Worm (Caenorhabditis elegans): ENCODE measurements around the gene wago-5.

The wago-5 gene

DNA sequence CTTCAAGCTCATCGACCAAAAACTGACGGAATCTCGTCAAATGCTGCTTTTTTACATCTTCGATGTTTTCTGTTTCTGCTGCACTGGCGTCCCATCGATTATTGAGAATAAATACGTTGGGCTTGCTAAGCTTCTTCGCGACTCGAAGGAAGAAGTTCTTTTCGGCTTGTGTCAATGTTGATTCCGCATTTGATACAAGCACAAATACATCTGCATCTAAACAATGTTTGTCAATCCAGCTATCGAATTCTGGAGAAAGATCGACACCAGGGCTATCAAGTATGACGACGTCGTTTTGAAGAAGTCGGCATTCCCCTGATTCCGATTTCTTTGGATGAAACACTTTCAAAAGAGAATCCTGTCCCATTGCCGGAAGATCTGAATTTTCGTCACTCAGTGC is 19.9 kb upstream of the wago-5 start:
- TF ChIP-seq tra-4 (tag; optimal IDR thresholded peaks at IDR 0.05) (no peak), hmbx-1 (tag; optimal IDR thresholded peaks at IDR 0.05) (no peak), aly-1 (tag; optimal IDR thresholded peaks at IDR 0.05) (no peak), sea-1 (GFP tag; conservative IDR thresholded peaks at IDR 0.05) (no peak), tbx-11 (GFP tag; IDR thresholded peaks at IDR 0.05) (no peak), ceh-36 (tag; optimal IDR thresholded peaks at IDR 0.05) (no peak), hnd-1 (tag; optimal IDR thresholded peaks at IDR 0.05) (no peak), flt-1 (GFP tag; IDR thresholded peaks at IDR 0.05) (no peak), tbx-37 (GFP tag; conservative IDR thresholded peaks at IDR 0.05) (no peak), ets-7 (tag; optimal IDR thresholded peaks at IDR 0.05) (no peak), ceh-13 (GFP tag; optimal IDR thresholded peaks at IDR 0.05) (no peak), F13C5.2 (tag; optimal IDR thresholded peaks at IDR 0.05) (no peak), pes-1 (GFP tag; IDR thresholded peaks at IDR 0.05) (no peak), hmg-4 (GFP tag; optimal IDR thresholded peaks at IDR 0.05) (no peak), ama-1 (optimal IDR thresholded peaks at IDR 0.05) (no peak), scrt-1 (GFP tag; IDR thresholded peaks at IDR 0.05) (no peak), B0310.2 (tag; optimal IDR thresholded peaks at IDR 0.05) (no peak)

DNA sequence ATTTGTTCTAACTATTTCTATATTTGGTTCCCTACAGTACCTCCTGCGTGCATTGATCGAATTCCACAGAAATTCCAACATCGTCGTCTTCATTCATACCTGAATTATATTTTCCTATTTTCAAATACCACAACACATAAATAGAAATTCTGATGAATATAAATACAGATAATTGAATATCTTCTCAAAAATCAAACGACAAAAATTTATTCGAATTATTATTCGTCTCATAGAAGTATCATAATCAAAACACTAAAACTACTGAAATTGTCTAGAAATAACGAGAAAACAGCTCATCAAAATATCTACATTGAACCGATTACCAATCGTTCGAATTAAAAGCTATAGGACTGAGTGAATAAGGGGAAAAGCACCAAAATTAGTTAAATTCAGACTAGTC is 17.9 kb upstream of the wago-5 start, which contains the start of gene gtap-1:
Gene gtap-1, minus strand, starts transcription at position 101 of the 400 bp plus-strand sequence.
- TF ChIP-seq tbx-37 (GFP tag; conservative IDR thresholded peaks at IDR 0.05): no peak
- TF ChIP-seq hmbx-1 (tag; optimal IDR thresholded peaks at IDR 0.05): no peak
- no peak for TF ChIP-seq sea-1 (GFP tag; conservative IDR thresholded peaks at IDR 0.05)
- TF ChIP-seq hmg-4 (GFP tag; optimal IDR thresholded peaks at IDR 0.05): no peak
- no peak for TF ChIP-seq ceh-13 (GFP tag; optimal IDR thresholded peaks at IDR 0.05)
- no peak for TF ChIP-seq hnd-1 (tag; optimal IDR thresholded peaks at IDR 0.05)

DNA sequence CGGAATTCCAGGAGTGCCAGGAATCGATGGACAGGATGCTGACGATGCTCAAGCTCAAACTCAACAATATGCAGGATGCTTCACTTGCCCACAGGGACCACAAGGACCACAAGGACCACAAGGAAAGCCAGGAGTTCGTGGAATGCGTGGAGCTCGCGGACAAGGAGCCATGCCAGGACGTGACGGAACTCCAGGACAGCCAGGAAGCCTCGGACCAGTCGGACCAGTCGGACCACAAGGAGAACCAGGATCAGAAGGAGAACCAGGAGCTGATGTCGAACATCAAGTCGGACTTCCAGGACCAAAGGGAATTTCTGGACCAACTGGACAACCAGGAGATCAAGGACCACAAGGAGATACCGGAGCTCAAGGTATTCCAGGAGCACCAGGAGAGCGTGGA is 16.1 kb upstream of the wago-5 start:
- TF ChIP-seq hmg-4 (GFP tag; optimal IDR thresholded peaks at IDR 0.05) (no peak), scrt-1 (GFP tag; IDR thresholded peaks at IDR 0.05) (no peak), ceh-36 (tag; optimal IDR thresholded peaks at IDR 0.05) (no peak)

DNA sequence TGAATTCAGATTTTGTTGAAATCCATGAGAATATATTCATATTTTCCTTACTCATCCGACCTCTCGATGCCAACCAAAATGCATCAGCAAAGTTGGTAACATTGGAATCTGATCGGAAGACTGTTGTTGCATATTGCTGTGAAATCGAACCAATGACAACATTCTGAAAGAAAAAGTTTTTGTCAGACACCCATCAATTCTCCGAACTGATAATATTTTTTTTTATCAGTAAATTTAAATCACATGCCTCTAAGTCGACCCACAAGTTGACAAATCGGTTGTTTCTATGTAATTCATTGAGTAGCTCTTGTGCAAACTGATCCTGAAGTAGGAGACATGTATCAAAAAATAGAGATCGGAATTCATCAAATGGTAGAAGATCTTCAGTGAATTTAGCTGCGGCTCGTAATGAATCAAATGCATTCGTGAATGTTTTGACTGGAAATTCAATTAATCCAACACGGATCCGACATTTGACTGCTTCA is 14.7 kb upstream of the wago-5 start, which contains the start of gene col-74:
Gene col-74, plus strand, starts transcription at position 435 of the 485 bp plus-strand sequence.
- no peak for TF ChIP-seq ceh-36 (tag; optimal IDR thresholded peaks at IDR 0.05)
- no peak for TF ChIP-seq B0310.2 (tag; optimal IDR thresholded peaks at IDR 0.05)
- TF ChIP-seq ama-1 (optimal IDR thresholded peaks at IDR 0.05): no peak
- TF ChIP-seq sea-1 (GFP tag; conservative IDR thresholded peaks at IDR 0.05): no peak
- no peak for TF ChIP-seq tra-4 (tag; optimal IDR thresholded peaks at IDR 0.05)
- TF ChIP-seq flt-1 (GFP tag; IDR thresholded peaks at IDR 0.05): no peak
- TF ChIP-seq scrt-1 (GFP tag; IDR thresholded peaks at IDR 0.05): no peak
- TF ChIP-seq tbx-11 (GFP tag; IDR thresholded peaks at IDR 0.05): no peak

DNA sequence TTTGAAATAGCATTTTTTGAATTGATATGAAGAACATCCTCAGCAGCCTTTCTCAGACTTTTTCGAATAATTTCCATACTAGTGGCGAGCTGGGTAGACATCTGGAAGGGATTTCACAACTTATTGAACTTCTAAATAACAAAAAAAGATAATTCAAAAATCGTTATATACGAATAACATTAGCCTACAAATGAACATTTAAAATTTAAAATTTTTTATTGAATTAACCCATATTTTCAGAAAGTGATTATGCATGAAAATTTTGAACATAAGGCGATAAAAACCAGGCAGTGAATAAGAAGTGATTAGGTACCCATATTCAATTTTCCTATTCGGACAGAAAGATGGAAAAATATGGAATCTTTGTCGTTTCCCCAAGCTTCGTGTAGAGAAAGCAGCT is 13.2 kb upstream of the wago-5 start, which contains the start of gene ZK1248.11:
Gene ZK1248.11, minus strand, starts transcription at position 101 of the 400 bp plus-strand sequence.
- no peak for TF ChIP-seq ama-1 (optimal IDR thresholded peaks at IDR 0.05)
- TF ChIP-seq ceh-13 (GFP tag; optimal IDR thresholded peaks at IDR 0.05): no peak
- TF ChIP-seq sea-1 (GFP tag; conservative IDR thresholded peaks at IDR 0.05): no peak
- TF ChIP-seq tbx-37 (GFP tag; conservative IDR thresholded peaks at IDR 0.05): no peak
- no peak for TF ChIP-seq F13C5.2 (tag; optimal IDR thresholded peaks at IDR 0.05)
- no peak for TF ChIP-seq B0310.2 (tag; optimal IDR thresholded peaks at IDR 0.05)
- TF ChIP-seq hnd-1 (tag; optimal IDR thresholded peaks at IDR 0.05): no peak
- TF ChIP-seq hmg-4 (GFP tag; optimal IDR thresholded peaks at IDR 0.05): no peak
- no peak for TF ChIP-seq ceh-36 (tag; optimal IDR thresholded peaks at IDR 0.05)
- no peak for TF ChIP-seq hmbx-1 (tag; optimal IDR thresholded peaks at IDR 0.05)
- TF ChIP-seq aly-1 (tag; optimal IDR thresholded peaks at IDR 0.05): no peak
- no peak for TF ChIP-seq ets-7 (tag; optimal IDR thresholded peaks at IDR 0.05)
- TF ChIP-seq flt-1 (GFP tag; IDR thresholded peaks at IDR 0.05): no peak
- TF ChIP-seq pes-1 (GFP tag; IDR thresholded peaks at IDR 0.05): no peak

DNA sequence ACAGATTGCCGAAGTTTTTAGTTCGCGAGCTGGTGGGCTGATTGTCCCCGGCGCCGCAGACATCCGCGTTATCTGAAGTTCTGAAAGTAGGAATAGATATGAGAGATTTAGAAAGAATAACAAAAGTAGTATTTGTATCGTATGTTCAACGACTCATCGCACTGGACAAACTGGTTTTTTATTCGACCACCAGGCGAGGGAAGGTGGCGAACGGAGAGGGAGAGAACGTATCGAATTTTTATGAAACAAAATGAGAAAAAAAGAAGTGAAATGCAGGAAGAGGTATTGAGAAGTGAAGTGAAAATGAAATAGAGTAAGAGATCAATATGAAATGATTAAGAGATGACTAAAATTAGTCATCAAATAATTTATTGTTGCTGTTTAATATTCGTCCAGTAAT is 12.1 kb upstream of the wago-5 start, which contains the start of gene tbc-2:
Gene tbc-2, minus strand, starts transcription at position 80 of the 400 bp plus-strand sequence.
- TF ChIP-seq aly-1 (tag; optimal IDR thresholded peaks at IDR 0.05): no peak
- no peak for TF ChIP-seq tbx-11 (GFP tag; IDR thresholded peaks at IDR 0.05)
- TF ChIP-seq pes-1 (GFP tag; IDR thresholded peaks at IDR 0.05): no peak
- TF ChIP-seq tra-4 (tag; optimal IDR thresholded peaks at IDR 0.05): no peak
- no peak for TF ChIP-seq ama-1 (optimal IDR thresholded peaks at IDR 0.05)
- TF ChIP-seq tbx-37 (GFP tag; conservative IDR thresholded peaks at IDR 0.05): no peak
- TF ChIP-seq ets-7 (tag; optimal IDR thresholded peaks at IDR 0.05): no peak
- TF ChIP-seq F13C5.2 (tag; optimal IDR thresholded peaks at IDR 0.05): no peak
- TF ChIP-seq hnd-1 (tag; optimal IDR thresholded peaks at IDR 0.05): no peak

DNA sequence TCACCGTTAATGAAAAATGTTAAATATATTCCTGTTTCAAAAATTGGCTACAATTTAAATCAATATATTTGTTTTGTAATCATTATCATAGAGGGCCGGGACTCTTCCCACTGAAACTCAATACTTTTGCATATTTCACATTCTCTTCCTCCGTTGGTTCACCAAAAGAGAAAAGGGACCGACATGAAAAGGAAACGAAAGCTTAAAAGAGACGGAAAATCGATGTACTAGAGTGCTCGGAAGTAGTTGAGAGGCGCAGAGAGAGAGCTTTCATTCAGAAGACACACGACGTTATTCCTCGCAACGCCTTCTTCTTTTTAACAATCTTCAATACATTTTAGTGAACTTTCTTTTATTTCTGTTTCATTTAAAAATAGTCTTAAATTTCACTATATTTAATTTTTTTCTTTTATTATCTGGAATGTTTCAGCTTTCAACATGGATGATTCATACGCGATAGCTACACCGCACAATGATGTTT is 5.0 kb upstream of the wago-5 start, which contains the start of gene ehs-1:
Gene ehs-1, plus strand, starts transcription at position 431 of the 481 bp plus-strand sequence.
- no peak for TF ChIP-seq tbx-37 (GFP tag; conservative IDR thresholded peaks at IDR 0.05)
- no peak for TF ChIP-seq F13C5.2 (tag; optimal IDR thresholded peaks at IDR 0.05)
- no peak for TF ChIP-seq ama-1 (optimal IDR thresholded peaks at IDR 0.05)
- no peak for TF ChIP-seq B0310.2 (tag; optimal IDR thresholded peaks at IDR 0.05)
- TF ChIP-seq pes-1 (GFP tag; IDR thresholded peaks at IDR 0.05): no peak
- TF ChIP-seq scrt-1 (GFP tag; IDR thresholded peaks at IDR 0.05): no peak

DNA sequence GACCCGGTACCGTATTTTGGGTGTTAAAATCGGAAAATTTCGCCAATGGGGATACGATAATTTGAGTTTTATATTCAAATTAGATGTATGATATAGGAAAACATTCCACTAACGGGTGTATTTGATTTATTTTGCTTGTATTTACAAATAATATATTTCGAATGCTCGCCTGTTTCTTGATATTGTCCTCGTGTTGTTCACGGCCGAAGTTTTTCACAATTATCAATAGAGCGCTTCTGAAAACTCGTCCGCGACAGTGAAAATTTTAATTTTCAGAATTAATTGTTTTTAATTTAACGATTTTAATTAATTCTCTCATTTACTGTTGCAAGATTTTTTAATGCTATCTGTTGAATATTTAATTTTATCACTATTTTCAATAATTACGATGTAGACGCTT is 4.4 kb upstream of the wago-5 start:
- no peak for TF ChIP-seq hmbx-1 (tag; optimal IDR thresholded peaks at IDR 0.05)
- no peak for TF ChIP-seq pes-1 (GFP tag; IDR thresholded peaks at IDR 0.05)
- no peak for TF ChIP-seq F13C5.2 (tag; optimal IDR thresholded peaks at IDR 0.05)
- no peak for TF ChIP-seq aly-1 (tag; optimal IDR thresholded peaks at IDR 0.05)

Measured in whole organism, early embryonic.